Worm (Caenorhabditis elegans): ENCODE data around the gene C44B9.3.

ce11 chrIII:10867086-10867485 lies 12.9 kb downstream of the C44B9.3 start:
- TF ChIP-seq nhr-27 (tag; optimal IDR thresholded peaks at IDR 0.05) (no peak), pbrm-1 (GFP tag; IDR thresholded peaks at IDR 0.05) (no peak), C17E4.6 (GFP tag; IDR thresholded peaks at IDR 0.05) (no peak), sdz-38 (tag; optimal IDR thresholded peaks at IDR 0.05) (no peak), ceh-91 (GFP tag; IDR thresholded peaks at IDR 0.05) (no peak), ztf-6 (GFP tag; IDR thresholded peaks at IDR 0.05) (no peak), bed-1 (GFP tag; IDR thresholded peaks at IDR 0.05) (no peak), pha-4 (tag; optimal IDR thresholded peaks at IDR 0.05) (no peak), lag-1 (GFP tag; IDR thresholded peaks at IDR 0.05) (no peak), zfh-2 (GFP tag; conservative IDR thresholded peaks at IDR 0.05) (peak; percentile 70; the same call in 1 of the 2 replicates), let-607 (tag; optimal IDR thresholded peaks at IDR 0.05) (no peak), ceh-58 (GFP tag; IDR thresholded peaks at IDR 0.05) (no peak)

Measured in whole organism, young adult.